Fruit fly (Drosophila melanogaster): ENCODE measurements around the gene Hr96.

DNA sequence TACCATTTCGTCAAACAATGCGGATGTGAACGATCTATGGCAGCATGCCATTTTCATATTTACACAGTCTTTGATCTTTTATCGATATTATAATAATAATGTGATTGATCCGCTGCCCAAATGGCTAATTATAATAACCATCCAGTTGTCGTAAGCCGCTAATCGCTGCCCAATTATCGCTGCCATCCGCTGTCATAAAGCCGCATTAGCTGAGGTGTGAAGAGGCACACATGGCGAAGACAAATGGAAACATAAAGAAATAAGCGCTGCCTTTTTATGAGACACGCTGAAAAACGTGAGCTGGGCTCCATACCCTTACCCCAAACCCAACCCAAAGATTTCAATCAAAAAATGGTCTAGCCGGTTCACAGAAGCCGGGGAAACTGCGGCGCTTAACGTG lies 13.0 kb upstream of the Hr96 start:
- TF ChIP-seq psq (optimal IDR thresholded peaks at IDR 0.05): no peak
- TF ChIP-seq Myc (optimal IDR thresholded peaks at IDR 0.05): no peak
- TF ChIP-seq ttk (optimal IDR thresholded peaks at IDR 0.05): no peak
- no peak for TF ChIP-seq h (optimal IDR thresholded peaks at IDR 0.05)
- no peak for TF ChIP-seq insv (optimal IDR thresholded peaks at IDR 0.05)
- no peak for TF ChIP-seq Sin3A (optimal IDR thresholded peaks at IDR 0.05)
